Fruit fly (Drosophila melanogaster): ENCODE data around the gene CG11927.
A peak's percentile ranks its signal among the peaks of the same experiment; 100 is the strongest.

The CG11927 gene

dm6 chr2L:4811491-4812058 lies 36.0 kb upstream of the CG11927 start (continued):
- no peak for TF ChIP-seq CG10274 (GFP tag; optimal IDR thresholded peaks at IDR 0.05)
- no peak for TF ChIP-seq kay (GFP tag; optimal IDR thresholded peaks at IDR 0.05)
- peak; percentile 28; the same call in 1 of the 2 replicates for TF ChIP-seq vvl (GFP tag; IDR thresholded peaks at IDR 0.05)
- TF ChIP-seq NfI (GFP tag; optimal IDR thresholded peaks at IDR 0.05): peak; percentile 6
- peak; percentile 59 for TF ChIP-seq crol (GFP tag; IDR thresholded peaks at IDR 0.05)
- TF ChIP-seq Asciz (GFP tag; optimal IDR thresholded peaks at IDR 0.05): no peak
- no peak for TF ChIP-seq crc (GFP tag; optimal IDR thresholded peaks at IDR 0.05)
- TF ChIP-seq Gsc (GFP tag; IDR thresholded peaks at IDR 0.05): no peak
- no peak for TF ChIP-seq zf30C (GFP tag; optimal IDR thresholded peaks at IDR 0.05)
- no peak for TF ChIP-seq B-H1 (GFP tag; IDR thresholded peaks at IDR 0.05)
- TF ChIP-seq CG8478 (optimal IDR thresholded peaks at IDR 0.05): peak; percentile 99
- peak; percentile 95 for TF ChIP-seq CG10543 (GFP tag; optimal IDR thresholded peaks at IDR 0.05)
- peak; percentile 82 for TF ChIP-seq HLHmδ (GFP tag; optimal IDR thresholded peaks at IDR 0.05)
- TF ChIP-seq BEAF-32 (GFP tag; optimal IDR thresholded peaks at IDR 0.05): peak; percentile 71
- no peak for TF ChIP-seq CG8388 (GFP tag; optimal IDR thresholded peaks at IDR 0.05)
- TF ChIP-seq Dref (GFP tag; IDR thresholded peaks at IDR 0.05): peak; percentile 44
- no peak for TF ChIP-seq CG4820 (GFP tag; optimal IDR thresholded peaks at IDR 0.05)

- peak; percentile 41; the same call in 1 of the 2 replicates for TF ChIP-seq CG32532 (GFP tag; IDR thresholded peaks at IDR 0.05)
- no peak for TF ChIP-seq mirr (GFP tag; optimal IDR thresholded peaks at IDR 0.05)
- TF ChIP-seq CG17186 (GFP tag; optimal IDR thresholded peaks at IDR 0.05): no peak
- 0 out of 4 replicates have a peak, but pooled peaks have one; percentile 24 for TF ChIP-seq chinmo (GFP tag; IDR thresholded peaks at IDR 0.05; ENCODE audit: partially characterized antibody)
- TF ChIP-seq ken (GFP tag; IDR thresholded peaks at IDR 0.05): no peak
- TF ChIP-seq oc (tag; optimal IDR thresholded peaks at IDR 0.05): peak; percentile 20
- 0 out of 3 replicates have a peak, but pooled peaks have one; percentile 9 for TF ChIP-seq CG2199 (GFP tag; IDR thresholded peaks at IDR 0.05)
- no peak for TF ChIP-seq CG18011 (GFP tag; optimal IDR thresholded peaks at IDR 0.05)
- 0 out of 2 replicates have a peak, but pooled peaks have one; percentile 8 for TF ChIP-seq bbx (GFP tag; IDR thresholded peaks at IDR 0.05; ENCODE audit: partially characterized antibody)
- no peak for TF ChIP-seq CG4424 (GFP tag; optimal IDR thresholded peaks at IDR 0.05)
- TF ChIP-seq Nf-YA (GFP tag; IDR thresholded peaks at IDR 0.05): 0 out of 2 replicates have a peak, but pooled peaks have one; percentile 49
- no peak for TF ChIP-seq Gsc (GFP tag; IDR thresholded peaks at IDR 0.05)
- TF ChIP-seq disco-r (GFP tag; optimal IDR thresholded peaks at IDR 0.05): no peak
- no peak for TF ChIP-seq toy (GFP tag; IDR thresholded peaks at IDR 0.05)
- TF ChIP-seq Atf-2 (GFP tag; optimal IDR thresholded peaks at IDR 0.05): no peak
- no peak for TF ChIP-seq CG3407 (GFP tag; optimal IDR thresholded peaks at IDR 0.05)
- TF ChIP-seq sc (optimal IDR thresholded peaks at IDR 0.05): no peak
- TF ChIP-seq sc (GFP tag; optimal IDR thresholded peaks at IDR 0.05): no peak
- no peak for TF ChIP-seq CG18262 (tag; optimal IDR thresholded peaks at IDR 0.05)
- TF ChIP-seq CTCF (GFP tag; optimal IDR thresholded peaks at IDR 0.05): peak; percentile 14
- TF ChIP-seq gro (GFP tag; optimal IDR thresholded peaks at IDR 0.05): no peak
- TF ChIP-seq insv (GFP tag; optimal IDR thresholded peaks at IDR 0.05): no peak
- TF ChIP-seq Abd-B (GFP tag; optimal IDR thresholded peaks at IDR 0.05): no peak
- TF ChIP-seq CG12299 (tag; optimal IDR thresholded peaks at IDR 0.05): no peak
- no peak for TF ChIP-seq CG7987 (GFP tag; optimal IDR thresholded peaks at IDR 0.05)
- TF ChIP-seq Ptx1 (GFP tag; IDR thresholded peaks at IDR 0.05): no peak
- no peak for TF ChIP-seq CG15696 (tag; optimal IDR thresholded peaks at IDR 0.05)
- no peak for TF ChIP-seq Sox100B (GFP tag; optimal IDR thresholded peaks at IDR 0.05)
- TF ChIP-seq Hsf (GFP tag; optimal IDR thresholded peaks at IDR 0.05): no peak
- TF ChIP-seq CG3847 (GFP tag; IDR thresholded peaks at IDR 0.05): no peak
- TF ChIP-seq CG12769 (tag; optimal IDR thresholded peaks at IDR 0.05): no peak
- no peak for TF ChIP-seq CG16779 (GFP tag; IDR thresholded peaks at IDR 0.05)
- TF ChIP-seq tup (GFP tag; optimal IDR thresholded peaks at IDR 0.05): no peak
- no peak for TF ChIP-seq CG14050 (GFP tag; IDR thresholded peaks at IDR 0.05)
Measured at dm6 chr2L:4812261-4813022, 35.1 kb upstream of the CG11927 start, which contains the start of gene CG15629. Gene CG15629 (plus strand): TSS chr2L:4813009.
